Worm (Caenorhabditis elegans) whole organism, L2 larva: ENCODE results near the gene C42D4.3.

ENCODE experiments used
- R02D3.7 ChIP-seq: fragments of 150-350 bp; optimal IDR thresholded peaks from 2 replicates; lab custom pipeline; 2014; ENCODE audit warnings: missing biosample characterization, missing genetic modification characterization
- ama-1 ChIP-seq: fragments of 150-350 bp; optimal IDR thresholded peaks from 2 replicates; lab custom pipeline; 2018; ENCODE audit warnings: inconsistent platforms
- blmp-1 ChIP-seq: sonication (generic microtip); optimal IDR thresholded peaks from 2 replicates; lab custom pipeline; 2017; ENCODE audit warnings: missing genetic modification characterization, mild to moderate bottlenecking, missing compliant biosample characterization, antibody characterized with exemption, moderate library complexity; ENCODE audit not compliant: insufficient read depth
- lin-11 ChIP-seq: fragments of 150-350 bp; sonication (generic microtip); optimal IDR thresholded peaks from 2 replicates; lab custom pipeline; 2014; ENCODE audit warnings: missing biosample characterization, missing genetic modification characterization, inconsistent platforms, mixed read lengths
- nhr-11 ChIP-seq: fragments of 150-350 bp; optimal IDR thresholded peaks from 2 replicates; lab custom pipeline; 2014; ENCODE audit warnings: missing biosample characterization, missing genetic modification characterization
- nhr-21 ChIP-seq: fragments of 150-350 bp; optimal IDR thresholded peaks from 2 replicates; lab custom pipeline; 2014; ENCODE audit warnings: missing biosample characterization, missing genetic modification characterization
- unc-55 ChIP-seq: fragments of 150-350 bp; sonication (generic microtip); optimal IDR thresholded peaks from 3 replicates; lab custom pipeline; 2014; ENCODE audit warnings: missing biosample characterization, missing genetic modification reagents, missing genetic modification characterization
- unc-62 ChIP-seq: fragments of 150-350 bp; optimal IDR thresholded peaks from 2 replicates; lab custom pipeline; 2014; ENCODE audit warnings: missing biosample characterization, missing genetic modification reagents, missing genetic modification characterization

DNA sequence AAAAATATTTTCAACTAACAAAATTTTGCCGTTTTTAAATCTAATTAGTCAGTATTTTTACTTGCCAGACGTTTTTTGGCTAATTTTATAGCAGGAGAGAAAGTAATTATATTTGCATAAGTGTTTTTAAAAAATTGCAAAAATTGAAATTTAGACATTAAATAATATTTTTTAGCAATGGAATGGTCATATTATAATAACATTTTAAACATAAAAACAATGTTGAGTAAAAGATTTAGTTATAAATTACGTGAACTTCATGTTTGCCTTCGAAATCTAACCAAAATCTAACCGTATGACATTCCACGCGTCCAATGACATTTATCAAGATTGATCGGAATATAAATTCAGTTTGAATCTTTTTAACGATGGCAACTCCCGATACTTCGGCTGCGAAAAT lies 24.7 kb upstream of the C42D4.3 start, which contains the start of gene C34D4.2:
- TF ChIP-seq unc-62 = no peak
- TF ChIP-seq ama-1 (lab: Kevin White, UChicago) = no peak
- TF ChIP-seq nhr-11 (tag; lab: Kevin White, UChicago) = no peak
- TF ChIP-seq blmp-1 (tag; lab: Kevin White, UChicago) = no peak
- TF ChIP-seq R02D3.7 (tag; lab: Kevin White, UChicago) = no peak
- no peak for TF ChIP-seq unc-55 (GFP tag; lab: Kevin White, UChicago)
- no peak for TF ChIP-seq lin-11 (tag; lab: Kevin White, UChicago)
- TF ChIP-seq nhr-21 (tag; lab: Kevin White, UChicago) = no peak
